Worm (Caenorhabditis elegans) whole organism, early embryonic: ENCODE measurements around the gene test-1.

ENCODE experiments used
- B0310.2 ChIP-seq: sonication (generic microtip); optimal IDR thresholded peaks from 2 replicates; lab custom pipeline; 2016; ENCODE audit warnings: mild to moderate bottlenecking, missing genetic modification characterization, missing compliant biosample characterization
- F13C5.2 ChIP-seq: sonication (generic microtip); optimal IDR thresholded peaks from 2 replicates; lab custom pipeline; 2017; ENCODE audit warnings: mild to moderate bottlenecking, missing genetic modification characterization, inconsistent platforms, missing compliant biosample characterization
- aly-1 ChIP-seq: sonication (generic microtip); optimal IDR thresholded peaks from 2 replicates; lab custom pipeline; 2016; ENCODE audit warnings: missing genetic modification characterization, missing compliant biosample characterization
- ama-1 ChIP-seq: fragments of 150-350 bp; optimal IDR thresholded peaks from 2 replicates; lab custom pipeline; 2014
- ceh-13 ChIP-seq: fragments of 200-800 bp; sonication (Bioruptor generic); optimal IDR thresholded peaks from 2 replicates; lab custom pipeline; 2018; ENCODE audit warnings: mild to moderate bottlenecking, missing genetic modification characterization, missing compliant biosample characterization
- ceh-36 ChIP-seq: sonication (generic microtip); optimal IDR thresholded peaks from 2 replicates; lab custom pipeline; 2016; ENCODE audit warnings: missing genetic modification characterization, inconsistent platforms, missing compliant biosample characterization
- ets-7 ChIP-seq: sonication (generic microtip); optimal IDR thresholded peaks from 2 replicates; lab custom pipeline; 2016; ENCODE audit warnings: missing genotype, missing genetic modification characterization, missing compliant biosample characterization
- flt-1 ChIP-seq: fragments of 200-800 bp; sonication (Bioruptor generic); IDR thresholded peaks from 2 replicates; pipeline ENCODE4 v1.3.6; 2022; ENCODE audit warnings: missing genetic modification characterization, missing compliant biosample characterization
- hmbx-1 ChIP-seq: sonication (generic microtip); optimal IDR thresholded peaks from 2 replicates; lab custom pipeline; 2016; ENCODE audit warnings: mild to moderate bottlenecking, missing genetic modification characterization, missing compliant biosample characterization
- hmg-4 ChIP-seq: fragments of 200-800 bp; sonication (Bioruptor generic); optimal IDR thresholded peaks from 2 replicates; lab custom pipeline; 2018; ENCODE audit warnings: mild to moderate bottlenecking, missing genetic modification characterization, missing compliant biosample characterization
- hnd-1 ChIP-seq: sonication (generic microtip); optimal IDR thresholded peaks from 2 replicates; lab custom pipeline; 2016; ENCODE audit warnings: missing genetic modification characterization, missing compliant biosample characterization
- pes-1 ChIP-seq: fragments of 200-800 bp; sonication (Bioruptor generic); IDR thresholded peaks from 2 replicates; pipeline ENCODE4 v1.3.6; 2022; ENCODE audit warnings: missing genetic modification reagents, missing genetic modification characterization, missing compliant biosample characterization
- scrt-1 ChIP-seq: fragments of 200-800 bp; sonication (Bioruptor generic); IDR thresholded peaks from 2 replicates; pipeline ENCODE4 v1.3.6; 2022; ENCODE audit warnings: missing genetic modification characterization, missing compliant biosample characterization
- sea-1 ChIP-seq: fragments of 200-800 bp; sonication (Bioruptor generic); conservative IDR thresholded peaks from 2 replicates; pipeline ENCODE4 v1.3.6; 2022; ENCODE audit warnings: missing genetic modification characterization, missing compliant biosample characterization
- tbx-11 ChIP-seq: fragments of 200-800 bp; sonication (Bioruptor generic); IDR thresholded peaks from 2 replicates; pipeline ENCODE4 v1.3.6; 2022; ENCODE audit warnings: missing genetic modification characterization, missing compliant biosample characterization
- tbx-37 ChIP-seq: fragments of 200-800 bp; sonication (Bioruptor generic); conservative IDR thresholded peaks from 2 replicates; pipeline ENCODE4 v1.3.6; 2022; ENCODE audit warnings: missing genetic modification reagents, missing genetic modification characterization, missing compliant biosample characterization
- tra-4 ChIP-seq: sonication (generic microtip); optimal IDR thresholded peaks from 2 replicates; lab custom pipeline; 2017; ENCODE audit warnings: missing genetic modification characterization, missing compliant biosample characterization

The test-1 gene

ce11 chrIV:2117268-2117667 is 19.5 kb upstream of the test-1 start:
- TF ChIP-seq scrt-1: no peak
- TF ChIP-seq hmg-4 (GFP tag; lab: Kevin White, UChicago): no peak
- TF ChIP-seq ceh-13 (GFP tag; lab: Kevin White, UChicago): no peak
- TF ChIP-seq aly-1 (tag; lab: Kevin White, UChicago): no peak
- no peak for TF ChIP-seq ama-1
- TF ChIP-seq sea-1 (GFP tag; lab: Robert Waterston, UW): no peak
- TF ChIP-seq F13C5.2 (tag; lab: Kevin White, UChicago): no peak
- no peak for TF ChIP-seq ets-7 (tag; lab: Kevin White, UChicago)
- no peak for TF ChIP-seq ceh-36 (tag; lab: Kevin White, UChicago)
- no peak for TF ChIP-seq tbx-11 (GFP tag; lab: Robert Waterston, UW)
- TF ChIP-seq B0310.2 (tag; lab: Kevin White, UChicago): no peak
- TF ChIP-seq hmbx-1: no peak
- TF ChIP-seq hnd-1: no peak
- TF ChIP-seq pes-1 (GFP tag; lab: Robert Waterston, UW): no peak
- no peak for TF ChIP-seq flt-1 (GFP tag; lab: Robert Waterston, UW)
- no peak for TF ChIP-seq tra-4
- no peak for TF ChIP-seq tbx-37 (GFP tag; lab: Robert Waterston, UW)

- no peak for TF ChIP-seq pes-1 (GFP tag; lab: Robert Waterston, UW)
- TF ChIP-seq hmg-4 (GFP tag; lab: Kevin White, UChicago): no peak
- TF ChIP-seq tra-4: no peak
- TF ChIP-seq ets-7 (tag; lab: Kevin White, UChicago): no peak
- TF ChIP-seq sea-1 (GFP tag; lab: Robert Waterston, UW): no peak
- no peak for TF ChIP-seq ceh-36 (tag; lab: Kevin White, UChicago)
- no peak for TF ChIP-seq aly-1 (tag; lab: Kevin White, UChicago)
- TF ChIP-seq ama-1: no peak
- TF ChIP-seq hmbx-1: no peak
- no peak for TF ChIP-seq B0310.2 (tag; lab: Kevin White, UChicago)
- TF ChIP-seq F13C5.2 (tag; lab: Kevin White, UChicago): no peak
- no peak for TF ChIP-seq hnd-1
- TF ChIP-seq scrt-1: no peak
Observed at ce11 chrIV:2122488-2122887, 14.3 kb upstream of the test-1 start, which contains the start of gene glb-7. Gene glb-7 (plus strand): TSS chrIV:2122788.

ce11 chrIV:2127375-2127774 is 9.4 kb upstream of the test-1 start:
- no peak for TF ChIP-seq hmg-4 (GFP tag; lab: Kevin White, UChicago)
- TF ChIP-seq hnd-1: no peak
- TF ChIP-seq ceh-13 (GFP tag; lab: Kevin White, UChicago): no peak
- TF ChIP-seq tbx-37 (GFP tag; lab: Robert Waterston, UW): no peak
- no peak for TF ChIP-seq scrt-1

DNA sequence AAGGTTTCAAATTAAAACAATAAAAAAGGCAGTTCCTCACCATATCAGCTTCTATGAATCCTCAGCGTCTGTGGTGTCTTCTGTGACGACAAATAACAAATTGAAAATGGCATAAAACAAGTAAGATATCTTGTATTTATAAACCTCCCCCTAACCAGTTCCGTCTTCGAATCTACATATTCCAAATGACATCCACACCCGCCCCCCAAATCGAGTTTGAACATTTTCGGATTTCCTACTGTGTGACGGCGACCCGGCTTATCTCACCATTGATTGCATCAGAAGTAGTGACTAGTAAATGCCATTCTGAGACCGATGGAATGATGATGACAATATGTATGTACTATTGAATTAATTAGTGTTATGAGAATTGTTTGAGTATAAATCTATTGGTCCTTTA is 8.0 kb upstream of the test-1 start, which contains the start of gene grl-20:
grl-20 (minus strand) TSS at position 101 of the 400 bp plus-strand sequence.
- TF ChIP-seq hnd-1 (no peak), aly-1 (tag; lab: Kevin White, UChicago) (no peak), tbx-37 (GFP tag; lab: Robert Waterston, UW) (no peak), ama-1 (no peak), tbx-11 (GFP tag; lab: Robert Waterston, UW) (no peak), ceh-36 (tag; lab: Kevin White, UChicago) (no peak)

DNA sequence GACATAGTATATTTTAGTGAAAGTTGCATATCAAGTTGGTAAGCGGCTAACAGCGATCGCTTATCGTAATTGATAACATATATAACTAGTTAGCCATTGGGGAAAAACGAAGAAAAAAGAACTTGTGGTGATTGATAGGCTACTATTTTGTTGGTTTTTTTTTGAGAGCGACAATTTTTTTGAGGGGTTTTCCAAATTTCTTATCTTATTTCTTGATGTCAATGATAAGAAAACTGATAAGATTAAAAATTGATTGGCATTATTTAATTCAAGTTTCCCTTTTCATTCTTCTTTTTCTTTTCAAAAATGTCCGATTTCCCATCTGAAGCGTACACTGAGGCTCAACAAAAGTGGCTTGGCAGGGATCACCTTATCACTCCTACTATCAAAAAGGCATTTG is 6.0 kb upstream of the test-1 start, which contains the start of gene prmt-6:
prmt-6 (plus strand) TSS at position 252 of the 400 bp plus-strand sequence.
- no peak for TF ChIP-seq scrt-1
- no peak for TF ChIP-seq pes-1 (GFP tag; lab: Robert Waterston, UW)
- no peak for TF ChIP-seq hnd-1
- TF ChIP-seq ceh-13 (GFP tag; lab: Kevin White, UChicago): no peak
- TF ChIP-seq B0310.2 (tag; lab: Kevin White, UChicago): no peak
- TF ChIP-seq ama-1: no peak
- TF ChIP-seq hmbx-1: no peak
- no peak for TF ChIP-seq aly-1 (tag; lab: Kevin White, UChicago)
- no peak for TF ChIP-seq tbx-11 (GFP tag; lab: Robert Waterston, UW)

- TF ChIP-seq ama-1 (no peak), B0310.2 (tag; lab: Kevin White, UChicago) (no peak), aly-1 (tag; lab: Kevin White, UChicago) (no peak), tbx-11 (GFP tag; lab: Robert Waterston, UW) (no peak), F13C5.2 (tag; lab: Kevin White, UChicago) (no peak), tra-4 (no peak), scrt-1 (no peak), flt-1 (GFP tag; lab: Robert Waterston, UW) (no peak), tbx-37 (GFP tag; lab: Robert Waterston, UW) (no peak), hnd-1 (no peak), ets-7 (tag; lab: Kevin White, UChicago) (no peak), ceh-13 (GFP tag; lab: Kevin White, UChicago) (no peak), ceh-36 (tag; lab: Kevin White, UChicago) (no peak), hmbx-1 (no peak), sea-1 (GFP tag; lab: Robert Waterston, UW) (no peak), pes-1 (GFP tag; lab: Robert Waterston, UW) (no peak), hmg-4 (GFP tag; lab: Kevin White, UChicago) (no peak)
Observed at ce11 chrIV:2133431-2133940, 3.3 kb upstream of the test-1 start, which contains the start of gene C23H5.12. Gene C23H5.12 (plus strand): TSS chrIV:2133481.

- TF ChIP-seq pes-1 (GFP tag; lab: Robert Waterston, UW): peak; percentile 57
Observed at ce11 chrIV:2135880-2136279, 871 bp upstream of the test-1 start.

DNA sequence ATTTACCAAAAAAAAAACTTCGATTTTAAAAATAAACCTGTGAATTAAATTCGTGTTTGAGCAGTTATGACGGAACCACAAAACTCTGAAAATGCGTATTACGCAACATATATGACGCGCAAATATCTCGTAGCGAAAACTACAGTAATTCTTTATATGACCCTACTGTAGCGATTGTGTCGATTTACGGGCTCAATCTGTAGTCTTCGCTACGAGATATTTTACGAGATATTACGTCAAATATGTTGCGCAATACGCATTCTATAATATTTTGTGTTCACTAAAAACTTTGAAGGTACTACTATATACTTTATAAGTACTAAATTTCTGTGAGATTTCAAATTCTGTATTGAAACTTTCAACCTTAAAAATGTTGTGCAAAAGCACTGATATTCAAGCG is 727 bp downstream of the test-1 start:
- TF ChIP-seq tbx-37 (GFP tag; lab: Robert Waterston, UW) (no peak), tra-4 (no peak), scrt-1 (no peak), hnd-1 (no peak), hmbx-1 (no peak), hmg-4 (GFP tag; lab: Kevin White, UChicago) (no peak), ceh-13 (GFP tag; lab: Kevin White, UChicago) (no peak), flt-1 (GFP tag; lab: Robert Waterston, UW) (no peak)
